Fruit fly (Drosophila melanogaster) whole organism, wandering third instar larva: ENCODE results near the gene COX7AL.

Source experiments
- Abd-B ChIP-seq: fragments of >200 bp; optimal IDR thresholded peaks from 2 replicates; lab custom pipeline; 2017; ENCODE audit warnings: missing biosample characterization, missing genetic modification characterization
- CG32264 ChIP-seq: fragments of 200-800 bp; sonication (Bioruptor generic); optimal IDR thresholded peaks from 2 replicates; lab custom pipeline; 2016; ENCODE audit warnings: missing biosample characterization, missing genetic modification characterization
- CG9705 ChIP-seq: fragments of 200-800 bp; sonication (Bioruptor generic); optimal IDR thresholded peaks from 2 replicates; lab custom pipeline; 2018; ENCODE audit warnings: missing biosample characterization, mild to moderate bottlenecking, missing genetic modification characterization
- Dfd ChIP-seq: fragments of >200 bp; optimal IDR thresholded peaks from 2 replicates; lab custom pipeline; 2017; ENCODE audit warnings: missing biosample characterization, missing genetic modification characterization
- Dif ChIP-seq: fragments of 200-275, 200-300 bp; sonication (Bioruptor generic); optimal IDR thresholded peaks from 2 replicates; lab custom pipeline; 2018; ENCODE audit warnings: missing biosample characterization, missing genetic modification characterization; ENCODE audit not compliant: partially characterized antibody
- GATAd ChIP-seq: sonication (Bioruptor generic); optimal IDR thresholded peaks from 2 replicates; lab custom pipeline; 2016; ENCODE audit warnings: missing biosample characterization, missing genetic modification characterization
- HLH106 ChIP-seq: fragments of 200-800 bp; optimal IDR thresholded peaks from 3 replicates; lab custom pipeline; 2019; ENCODE audit warnings: missing biosample characterization, mild to moderate bottlenecking, missing genetic modification characterization, moderate library complexity
- Hnf4 ChIP-seq: fragments of 200-800 bp; sonication (Bioruptor generic); optimal IDR thresholded peaks from 2 replicates; lab custom pipeline; 2016; ENCODE audit warnings: missing biosample characterization, mild to moderate bottlenecking, missing genetic modification characterization
- Hr78 ChIP-seq: fragments of >200 bp; optimal IDR thresholded peaks from 2 replicates; lab custom pipeline; 2017; ENCODE audit warnings: missing biosample characterization, missing genetic modification characterization
- Hr83 ChIP-seq: fragments of 200-300 bp; sonication (Bioruptor generic); optimal IDR thresholded peaks from 2 replicates; lab custom pipeline; 2016; ENCODE audit warnings: missing biosample characterization, mild to moderate bottlenecking, missing genetic modification characterization, moderate library complexity; ENCODE audit not compliant: poor library complexity, severe bottlenecking
- Jra ChIP-seq: sonication (Bioruptor generic); optimal IDR thresholded peaks from 2 replicates; lab custom pipeline; 2016; ENCODE audit warnings: missing biosample characterization, missing genetic modification characterization
- Mio ChIP-seq: sonication (Bioruptor generic); optimal IDR thresholded peaks from 2 replicates; lab custom pipeline; 2016; ENCODE audit warnings: missing biosample characterization, missing genetic modification characterization
- Myc ChIP-seq: fragments of >200 bp; optimal IDR thresholded peaks from 2 replicates; lab custom pipeline; 2017
- N ChIP-seq: fragments of >200 bp; optimal IDR thresholded peaks from 2 replicates; lab custom pipeline; 2018; ENCODE audit warnings: missing biosample characterization, missing external identifiers, missing genetic modification characterization
- OdsH ChIP-seq: fragments of 200-800 bp; sonication (Bioruptor generic); optimal IDR thresholded peaks from 2 replicates; lab custom pipeline; 2016; ENCODE audit warnings: missing biosample characterization, mild to moderate bottlenecking, missing genetic modification characterization
- Rel ChIP-seq, 2 experiments: fragments of 200-800 bp; sonication (Bioruptor generic) in 1 of 2; optimal IDR thresholded peaks; 2 replicates in 1 of 2; 3 replicates in 1 of 2; lab custom pipeline; 2016 to 2019; ENCODE audit warnings: mild to moderate bottlenecking in 2 of 2, missing biosample characterization in 2 of 2, missing genetic modification characterization in 2 of 2, moderate library complexity in 1 of 2
- Sp1 ChIP-seq: fragments of 200-800 bp; sonication (Bioruptor generic); optimal IDR thresholded peaks from 3 replicates; lab custom pipeline; 2019; ENCODE audit warnings: missing biosample characterization, mild to moderate bottlenecking, missing genetic modification characterization, moderate library complexity
- Vsx2 ChIP-seq: fragments of 200-300, 225-300 bp; sonication (Bioruptor generic); optimal IDR thresholded peaks from 2 replicates; lab custom pipeline; 2018; ENCODE audit warnings: missing biosample characterization, missing genetic modification characterization; ENCODE audit not compliant: partially characterized antibody
- br ChIP-seq: fragments of 200-800 bp; sonication (Bioruptor generic); optimal IDR thresholded peaks from 2 replicates; lab custom pipeline; 2016; ENCODE audit warnings: missing biosample characterization, missing genetic modification characterization
- brk ChIP-seq: fragments of 200-800 bp; sonication (Bioruptor generic); optimal IDR thresholded peaks from 2 replicates; lab custom pipeline; 2016; ENCODE audit warnings: missing biosample characterization, mild to moderate bottlenecking, missing genetic modification characterization
- dl ChIP-seq, 2 experiments: fragments of 175-275, 200-275 bp in 1 of 2; fragments of 200-275 bp in 1 of 2; sonication (Bioruptor generic); optimal IDR thresholded peaks; lab custom pipeline; 2018; ENCODE audit warnings: mild to moderate bottlenecking in 2 of 2, missing biosample characterization in 2 of 2, missing genetic modification characterization in 2 of 2, moderate library complexity in 2 of 2; ENCODE audit not compliant: partially characterized antibody in 2 of 2, insufficient read depth in 1 of 2
- dmrt93B ChIP-seq: fragments of 200-800 bp; sonication (Bioruptor generic); optimal IDR thresholded peaks from 2 replicates; lab custom pipeline; 2018; ENCODE audit warnings: missing biosample characterization, mild to moderate bottlenecking, missing genetic modification characterization
- dsf ChIP-seq: sonication (Bioruptor generic); optimal IDR thresholded peaks from 2 replicates; lab custom pipeline; 2016; ENCODE audit warnings: missing biosample characterization, missing genetic modification characterization, borderline replicate concordance
- ey ChIP-seq: fragments of 200-800 bp; sonication (Bioruptor generic); optimal IDR thresholded peaks from 2 replicates; lab custom pipeline; 2016; ENCODE audit warnings: missing biosample characterization, missing genetic modification characterization
- foxo ChIP-seq, 2 experiments: fragments of 200-800 bp; sonication (Bioruptor generic); optimal IDR thresholded peaks; 2 replicates in 1 of 2; 3 replicates in 1 of 2; lab custom pipeline; 2016 to 2017; ENCODE audit warnings: missing biosample characterization in 2 of 2, missing genetic modification characterization in 2 of 2
- fru ChIP-seq: fragments of 200-800 bp; sonication (Bioruptor generic); optimal IDR thresholded peaks from 3 replicates; lab custom pipeline; 2016; ENCODE audit warnings: missing biosample characterization, mild to moderate bottlenecking, missing genetic modification characterization
- h ChIP-seq: fragments of 200-800 bp; sonication (Bioruptor generic); optimal IDR thresholded peaks from 3 replicates; lab custom pipeline; 2016; ENCODE audit warnings: missing biosample characterization, mild to moderate bottlenecking, missing genetic modification characterization
- jim ChIP-seq: fragments of 175-275, 200-325 bp; sonication (Bioruptor generic); optimal IDR thresholded peaks from 2 replicates; lab custom pipeline; 2016; ENCODE audit warnings: missing biosample characterization, mild to moderate bottlenecking, missing genetic modification characterization
- lola ChIP-seq: fragments of >200 bp; optimal IDR thresholded peaks from 2 replicates; lab custom pipeline; 2017; ENCODE audit warnings: missing biosample characterization, missing genetic modification characterization
- pan ChIP-seq: fragments of >200 bp; optimal IDR thresholded peaks from 2 replicates; lab custom pipeline; 2017
- psq ChIP-seq: fragments of 200-800 bp; sonication (Bioruptor generic); optimal IDR thresholded peaks from 3 replicates; lab custom pipeline; 2017; ENCODE audit warnings: missing biosample characterization, mild to moderate bottlenecking, missing genetic modification characterization, moderate library complexity
- rgr ChIP-seq: fragments of 200-800 bp; sonication (Bioruptor generic); optimal IDR thresholded peaks from 3 replicates; lab custom pipeline; 2016; ENCODE audit warnings: missing biosample characterization, mild to moderate bottlenecking, missing genetic modification characterization
- sage ChIP-seq: fragments of 200-800 bp; sonication (Bioruptor generic); optimal IDR thresholded peaks from 2 replicates; lab custom pipeline; 2016; ENCODE audit warnings: missing biosample characterization, mild to moderate bottlenecking, missing genetic modification characterization
- sv ChIP-seq: fragments of 200-800 bp; sonication (Bioruptor generic); optimal IDR thresholded peaks from 3 replicates; lab custom pipeline; 2016; ENCODE audit warnings: missing biosample characterization, missing genetic modification characterization
- tai ChIP-seq: sonication (Bioruptor generic); optimal IDR thresholded peaks from 2 replicates; lab custom pipeline; 2016; ENCODE audit warnings: missing biosample characterization, missing genetic modification characterization
- usp ChIP-seq: fragments of >200 bp; optimal IDR thresholded peaks from 2 replicates; lab custom pipeline; 2017; ENCODE audit warnings: missing biosample characterization, missing genetic modification characterization
- woc ChIP-seq: sonication (Bioruptor generic); optimal IDR thresholded peaks from 2 replicates; lab custom pipeline; 2016; ENCODE audit warnings: missing biosample characterization, mild to moderate bottlenecking, missing genetic modification characterization

COX7AL gene

DNA sequence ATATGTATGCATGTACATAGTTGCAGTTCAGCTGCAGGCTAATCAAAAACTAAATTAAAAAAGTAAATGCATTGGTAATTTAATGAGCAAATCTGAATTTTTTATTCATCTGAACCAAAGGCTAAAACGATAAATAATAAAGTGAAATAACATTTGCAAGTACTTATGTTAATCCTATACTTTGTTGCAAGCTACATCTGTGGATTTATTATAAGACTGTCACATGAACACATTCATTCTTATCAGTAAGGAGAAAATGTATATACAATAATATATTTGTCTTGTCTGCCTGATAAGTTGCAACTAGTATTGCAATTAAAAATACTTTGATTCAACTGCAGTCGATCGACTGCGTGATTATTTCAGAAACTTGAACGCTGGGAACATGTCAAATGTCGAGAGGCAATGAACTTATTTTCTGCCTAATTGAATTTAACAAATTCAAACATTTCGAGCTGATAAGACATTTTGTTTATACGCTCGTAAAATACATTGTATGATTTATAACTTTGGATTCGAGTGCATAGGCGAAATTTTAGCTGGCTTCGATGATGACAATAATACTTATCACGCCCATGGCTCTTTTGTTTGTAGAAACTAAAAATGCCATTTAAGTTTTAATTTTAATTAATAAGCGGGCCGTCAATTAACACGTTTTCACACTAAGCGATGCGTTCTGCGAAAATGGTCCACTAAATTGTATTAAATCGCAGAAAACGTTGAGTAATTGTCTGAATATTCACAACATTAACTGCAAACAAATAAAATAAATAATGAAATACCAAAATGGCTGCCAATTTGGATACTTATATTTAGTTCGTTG, 15.3 kb upstream of the COX7AL start:
- TF ChIP-seq dl (GFP tag; optimal IDR thresholded peaks at IDR 0.05; lab: Kevin White, UChicago; ENCODE audit: insufficient read depth in 1 of 2, partially characterized antibody in 2 of 2): no peak
- TF ChIP-seq ey (GFP tag; lab: Kevin White, UChicago): no peak
- no peak for TF ChIP-seq CG9705 (GFP tag; lab: Kevin White, UChicago)
- TF ChIP-seq Abd-B (GFP tag; lab: Kevin White, UChicago): no peak
- TF ChIP-seq Vsx2: no peak
- TF ChIP-seq sv (GFP tag; lab: Kevin White, UChicago): no peak
- no peak for TF ChIP-seq dmrt93B (GFP tag; lab: Kevin White, UChicago)
- TF ChIP-seq sage (GFP tag; lab: Kevin White, UChicago): no peak
- no peak for TF ChIP-seq lola (GFP tag; lab: Kevin White, UChicago)
- TF ChIP-seq tai (GFP tag; lab: Kevin White, UChicago): no peak
- no peak for TF ChIP-seq usp (GFP tag; lab: Kevin White, UChicago)
- no peak for TF ChIP-seq psq (GFP tag; lab: Kevin White, UChicago)
- TF ChIP-seq Dfd (GFP tag; lab: Kevin White, UChicago): no peak
- TF ChIP-seq Rel (GFP tag; optimal IDR thresholded peaks at IDR 0.05; lab: Kevin White, UChicago): no peak
- TF ChIP-seq Rel (tag; optimal IDR thresholded peaks at IDR 0.05; lab: Kevin White, UChicago): no peak
- no peak for TF ChIP-seq CG32264

DNA sequence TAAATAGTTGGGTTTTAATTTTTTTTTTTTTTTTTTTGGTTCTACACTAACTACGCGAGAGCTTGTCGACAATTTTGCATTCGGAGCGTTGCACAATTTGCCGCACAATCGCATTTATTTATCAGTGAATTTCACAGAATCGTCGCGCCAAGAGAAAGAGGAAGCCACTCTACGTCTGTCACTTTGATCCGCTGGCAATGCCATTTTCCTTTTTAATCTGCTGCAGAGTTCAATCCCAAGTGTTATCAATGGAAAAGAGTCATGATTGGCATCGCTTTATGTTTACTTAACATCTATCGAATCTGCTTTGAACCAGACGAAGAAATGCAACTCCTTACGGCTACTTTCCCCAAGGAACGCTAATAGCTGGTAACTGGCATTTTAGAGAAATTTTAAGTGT, 13.8 kb upstream of the COX7AL start:
- TF ChIP-seq foxo (GFP tag; optimal IDR thresholded peaks at IDR 0.05; lab: Kevin White, UChicago) (no peak), CG32264 (no peak), fru (GFP tag; lab: Kevin White, UChicago) (no peak), jim (GFP tag; lab: Kevin White, UChicago) (no peak), Jra (GFP tag; lab: Kevin White, UChicago) (no peak), Rel (GFP tag; optimal IDR thresholded peaks at IDR 0.05; lab: Kevin White, UChicago) (no peak), Rel (tag; optimal IDR thresholded peaks at IDR 0.05; lab: Kevin White, UChicago) (no peak), Hr78 (GFP tag; lab: Kevin White, UChicago) (no peak), dl (GFP tag; optimal IDR thresholded peaks at IDR 0.05; lab: Kevin White, UChicago; ENCODE audit: insufficient read depth in 1 of 2, partially characterized antibody in 2 of 2) (no peak), usp (GFP tag; lab: Kevin White, UChicago) (no peak), tai (GFP tag; lab: Kevin White, UChicago) (no peak), Dif (GFP tag; lab: Kevin White, UChicago) (no peak), HLH106 (tag; lab: Kevin White, UChicago) (no peak), lola (GFP tag; lab: Kevin White, UChicago) (no peak), br (no peak), brk (GFP tag; lab: Kevin White, UChicago) (no peak), h (GFP tag; lab: Kevin White, UChicago) (no peak)

- TF ChIP-seq woc (GFP tag; lab: Kevin White, UChicago): no peak
- no peak for TF ChIP-seq tai (GFP tag; lab: Kevin White, UChicago)
- TF ChIP-seq usp (GFP tag; lab: Kevin White, UChicago): no peak
- peak; percentile 89 for TF ChIP-seq psq (GFP tag; lab: Kevin White, UChicago)
- no peak for TF ChIP-seq Rel (GFP tag; optimal IDR thresholded peaks at IDR 0.05; lab: Kevin White, UChicago)
- TF ChIP-seq Rel (tag; optimal IDR thresholded peaks at IDR 0.05; lab: Kevin White, UChicago): peak; percentile 54
- TF ChIP-seq GATAd (GFP tag; lab: Kevin White, UChicago): no peak
- TF ChIP-seq OdsH (GFP tag; lab: Kevin White, UChicago): peak; percentile 85
- no peak for TF ChIP-seq Vsx2
- TF ChIP-seq foxo (GFP tag; optimal IDR thresholded peaks at IDR 0.05; lab: Kevin White, UChicago): peak in 1 of 2 experiments; percentile 93
- peak; percentile 83 for TF ChIP-seq Dfd (GFP tag; lab: Kevin White, UChicago)
- peak; percentile 83 for TF ChIP-seq sv (GFP tag; lab: Kevin White, UChicago)
- TF ChIP-seq rgr (GFP tag; lab: Kevin White, UChicago): peak; percentile 81
- TF ChIP-seq sage (GFP tag; lab: Kevin White, UChicago): peak; percentile 69
- TF ChIP-seq dl (GFP tag; optimal IDR thresholded peaks at IDR 0.05; lab: Kevin White, UChicago; ENCODE audit: insufficient read depth in 1 of 2, partially characterized antibody in 2 of 2): peak; percentile 45 to 52
- peak; percentile 95 for TF ChIP-seq HLH106 (tag; lab: Kevin White, UChicago)
- no peak for TF ChIP-seq lola (GFP tag; lab: Kevin White, UChicago)
- peak; percentile 19 for TF ChIP-seq Hr83 (GFP tag; lab: Kevin White, UChicago)
- peak; percentile 26 for TF ChIP-seq Jra (GFP tag; lab: Kevin White, UChicago)
- TF ChIP-seq dsf (GFP tag; lab: Kevin White, UChicago): peak; percentile 46
- TF ChIP-seq pan (lab: Kevin White, UChicago): no peak
- peak; percentile 49 for TF ChIP-seq Hnf4 (GFP tag; lab: Kevin White, UChicago)
- no peak for TF ChIP-seq Abd-B (GFP tag; lab: Kevin White, UChicago)
- TF ChIP-seq fru (GFP tag; lab: Kevin White, UChicago): peak; percentile 90
- no peak for TF ChIP-seq jim (GFP tag; lab: Kevin White, UChicago)
- peak; percentile 17 for TF ChIP-seq Mio (GFP tag; lab: Kevin White, UChicago)
- TF ChIP-seq h (GFP tag; lab: Kevin White, UChicago): peak; percentile 90
- peak; percentile 44 for TF ChIP-seq N (GFP tag; lab: Kevin White, UChicago)
- TF ChIP-seq br: peak; percentile 62
- peak; percentile 1 for TF ChIP-seq CG32264
- no peak for TF ChIP-seq Hr78 (GFP tag; lab: Kevin White, UChicago)
- no peak for TF ChIP-seq Myc (lab: Kevin White, UChicago)
- peak; percentile 79 for TF ChIP-seq ey (GFP tag; lab: Kevin White, UChicago)
- no peak for TF ChIP-seq brk (GFP tag; lab: Kevin White, UChicago)
- peak; percentile 78 for TF ChIP-seq Dif (GFP tag; lab: Kevin White, UChicago)
- TF ChIP-seq Sp1 (GFP tag; lab: Kevin White, UChicago): peak; percentile 94
Observed at dm6 chr3R:8333768-8334470, 9.6 kb upstream of the COX7AL start, which contains the start of gene Poxm. Poxm (minus strand) TSS chr3R:8333792.
